2 fruit fly cellular contexts compared by ENCODE assay signal in genomic region chr3R:6924235-6924634, dm6.
A peak's percentile ranks its signal among the peaks of the same experiment; 100 is the strongest.
TF ChIP-seq lines count a peak whose summit lies in the region.

No protein-coding gene starts in this region.

- TF ChIP-seq CTCF in whole organism, embryonic (GFP tag; optimal IDR thresholded peaks at IDR 0.05; lab: Kevin White, UChicago) = no peak

TF ChIP-seq in whole organism, embryonic, 481 proteins besides CTCF, POLR2A, EP300 and RAD21:
- no peak for TF ChIP-seq B-H2 (GFP tag; optimal IDR thresholded peaks at IDR 0.05; lab: Kevin White, UChicago)
- TF ChIP-seq CG11456 (GFP tag; IDR thresholded peaks at IDR 0.05; lab: Robert Waterston, UW) = 0 out of 3 replicates have a peak, but pooled peaks have one; percentile 16
TF ChIP-seq in whole organism, embryonic: peak in this region for 1.

TF ChIP-seq in whole organism, prepupa, 60 proteins besides CTCF, POLR2A, EP300 and RAD21:
- peak; percentile 37 to 97 for TF ChIP-seq ss (GFP tag; optimal IDR thresholded peaks at IDR 0.05; lab: Kevin White, UChicago)
- no peak for TF ChIP-seq Hr4 (GFP tag; optimal IDR thresholded peaks at IDR 0.05; lab: Kevin White, UChicago)
TF ChIP-seq in whole organism, prepupa: peak in this region for 1.
